Worm (Caenorhabditis elegans): ENCODE results near the gene C35A11.2.

The C35A11.2 gene

ce11 chrV:5385914-5386493 lies at the start of gene C35A11.2:
Gene C35A11.2 (plus strand): TSS chrV:5386299.
- TF ChIP-seq klf-2 (GFP tag; conservative IDR thresholded peaks at IDR 0.05) (no peak), ztf-23 (GFP tag; IDR thresholded peaks at IDR 0.05) (no peak), ztf-29 (GFP tag; IDR thresholded peaks at IDR 0.05) (no peak), cog-1 (tag; optimal IDR thresholded peaks at IDR 0.05) (no peak), flt-1 (GFP tag; IDR thresholded peaks at IDR 0.05) (no peak), ref-1 (GFP tag; conservative IDR thresholded peaks at IDR 0.05) (no peak), med-1 (GFP tag; optimal IDR thresholded peaks at IDR 0.05; ENCODE audit: insufficient read depth) (no peak), tab-1 (GFP tag; IDR thresholded peaks at IDR 0.05) (no peak), T22C8.4 (GFP tag; IDR thresholded peaks at IDR 0.05) (no peak)

DNA sequence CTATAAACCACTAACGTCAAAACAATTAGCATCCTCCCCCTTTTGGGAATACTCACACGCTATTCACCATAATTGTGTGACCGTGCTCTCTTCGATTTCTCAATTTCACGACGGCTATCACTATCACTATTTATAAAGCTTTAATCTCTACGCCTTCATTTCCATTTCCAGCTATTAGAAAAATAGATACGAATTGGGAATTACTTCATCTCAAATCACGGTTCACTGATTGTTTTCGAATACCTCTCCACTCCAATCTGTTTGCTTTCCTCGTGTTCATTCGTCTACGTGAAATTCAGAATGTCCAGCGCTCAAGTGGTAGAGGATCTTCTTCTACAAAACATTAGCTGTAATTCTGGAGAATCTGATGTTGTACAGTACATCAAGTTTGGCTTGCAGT lies 49.2 kb upstream of the C35A11.2 start, which contains the start of gene srg-29:
Gene srg-29, plus strand, starts transcription at position 301 of the 400 bp plus-strand sequence.
- no peak for TF ChIP-seq med-1 (GFP tag; optimal IDR thresholded peaks at IDR 0.05; ENCODE audit: insufficient read depth)

DNA sequence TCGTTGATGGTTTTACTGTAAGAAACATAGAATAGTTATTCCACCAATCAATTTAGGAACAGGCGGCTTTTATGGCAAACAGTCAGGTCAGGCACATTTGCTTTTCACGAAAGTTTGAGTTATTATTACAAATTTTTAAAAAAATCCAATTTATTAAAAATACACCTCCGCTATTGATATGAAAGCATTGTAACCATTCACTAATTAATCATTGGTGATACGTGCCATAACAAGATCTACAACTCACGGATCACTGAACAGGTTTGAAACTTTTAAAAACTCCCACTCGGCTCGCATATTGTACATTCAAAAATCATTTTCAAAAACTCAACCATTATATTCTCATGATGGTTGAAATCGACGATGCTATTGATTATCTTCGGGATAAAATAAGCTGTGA lies 46.6 kb upstream of the C35A11.2 start, which contains the start of gene srg-27:
Gene srg-27, plus strand, starts transcription at position 301 of the 400 bp plus-strand sequence.
- TF ChIP-seq klf-2 (GFP tag; conservative IDR thresholded peaks at IDR 0.05) (no peak), ref-1 (GFP tag; conservative IDR thresholded peaks at IDR 0.05) (no peak), ztf-29 (GFP tag; IDR thresholded peaks at IDR 0.05) (no peak), flt-1 (GFP tag; IDR thresholded peaks at IDR 0.05) (no peak), tab-1 (GFP tag; IDR thresholded peaks at IDR 0.05) (no peak), T22C8.4 (GFP tag; IDR thresholded peaks at IDR 0.05) (no peak), cog-1 (tag; optimal IDR thresholded peaks at IDR 0.05) (no peak), med-1 (GFP tag; optimal IDR thresholded peaks at IDR 0.05; ENCODE audit: insufficient read depth) (no peak), ztf-23 (GFP tag; IDR thresholded peaks at IDR 0.05) (no peak)

DNA sequence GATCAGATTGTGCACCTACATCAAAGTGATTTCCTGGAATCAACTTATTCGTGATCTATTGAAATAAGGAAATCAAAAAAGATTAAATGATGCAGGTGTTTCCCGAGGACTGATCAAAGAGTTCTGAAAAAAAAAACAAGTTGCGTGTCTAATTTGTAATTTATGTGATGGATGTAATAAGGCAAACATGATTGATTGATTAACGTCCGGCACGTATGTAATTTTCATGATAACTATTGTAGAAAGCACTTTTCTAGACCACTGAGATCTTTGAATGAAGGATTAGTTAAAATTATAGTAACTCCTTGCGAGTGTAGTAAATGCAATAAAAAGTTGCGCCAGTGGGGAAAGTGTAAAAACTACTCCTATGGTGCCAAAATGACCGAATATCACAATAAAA lies 40.7 kb upstream of the C35A11.2 start, which contains the start of gene srg-25:
Gene srg-25, minus strand, starts transcription at position 101 of the 400 bp plus-strand sequence.
- no peak for TF ChIP-seq ztf-23 (GFP tag; IDR thresholded peaks at IDR 0.05)
- TF ChIP-seq cog-1 (tag; optimal IDR thresholded peaks at IDR 0.05): no peak
- TF ChIP-seq med-1 (GFP tag; optimal IDR thresholded peaks at IDR 0.05; ENCODE audit: insufficient read depth): no peak
- TF ChIP-seq klf-2 (GFP tag; conservative IDR thresholded peaks at IDR 0.05): no peak
- no peak for TF ChIP-seq ztf-29 (GFP tag; IDR thresholded peaks at IDR 0.05)
- no peak for TF ChIP-seq tab-1 (GFP tag; IDR thresholded peaks at IDR 0.05)
- no peak for TF ChIP-seq ref-1 (GFP tag; conservative IDR thresholded peaks at IDR 0.05)
- no peak for TF ChIP-seq T22C8.4 (GFP tag; IDR thresholded peaks at IDR 0.05)
- TF ChIP-seq flt-1 (GFP tag; IDR thresholded peaks at IDR 0.05): no peak

DNA sequence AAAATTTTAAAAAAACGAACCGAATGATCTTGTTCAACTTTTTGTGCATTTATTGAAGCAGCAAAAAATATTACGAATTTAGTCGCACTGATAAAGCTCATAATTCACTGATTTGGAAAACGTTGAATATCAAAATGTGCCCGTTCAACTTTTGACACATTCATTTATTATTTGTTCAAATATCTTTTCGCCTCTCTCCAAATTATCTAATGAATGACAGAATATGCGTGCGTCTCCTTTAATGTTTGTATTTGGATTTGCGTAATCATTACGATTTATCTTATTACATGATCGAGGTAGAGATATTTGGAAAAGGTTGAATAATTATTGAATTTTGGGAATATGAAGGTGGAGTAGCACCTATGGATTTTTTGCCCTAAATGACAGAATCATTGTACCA lies 36.6 kb upstream of the C35A11.2 start, which contains the start of gene T09D3.3:
Gene T09D3.3, minus strand, starts transcription at position 101 of the 400 bp plus-strand sequence.
- TF ChIP-seq ztf-23 (GFP tag; IDR thresholded peaks at IDR 0.05) (no peak), T22C8.4 (GFP tag; IDR thresholded peaks at IDR 0.05) (no peak), klf-2 (GFP tag; conservative IDR thresholded peaks at IDR 0.05) (no peak)

DNA sequence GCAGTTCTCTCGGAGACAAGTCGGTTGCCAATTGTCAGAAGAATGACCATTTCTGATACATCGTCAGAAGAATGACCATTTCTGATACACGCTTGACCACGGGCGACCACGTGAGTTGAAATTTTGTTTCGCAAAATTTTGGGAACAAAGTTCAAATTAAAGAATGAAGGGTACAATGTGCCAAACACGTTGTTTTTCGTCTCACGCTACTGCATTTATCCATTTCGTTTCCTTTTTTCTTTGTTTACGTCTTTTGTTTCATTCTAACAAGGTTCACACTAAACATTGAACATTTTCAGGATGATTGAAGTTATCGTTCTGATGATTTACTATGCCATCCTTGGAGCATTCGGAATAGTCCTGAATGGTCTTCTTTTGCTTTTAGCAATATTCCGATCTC lies 34.6 kb upstream of the C35A11.2 start, which contains the start of gene srd-9:
Gene srd-9, plus strand, starts transcription at position 301 of the 400 bp plus-strand sequence.
- TF ChIP-seq ztf-23 (GFP tag; IDR thresholded peaks at IDR 0.05): no peak
- TF ChIP-seq cog-1 (tag; optimal IDR thresholded peaks at IDR 0.05): no peak
- no peak for TF ChIP-seq med-1 (GFP tag; optimal IDR thresholded peaks at IDR 0.05; ENCODE audit: insufficient read depth)
- TF ChIP-seq ztf-29 (GFP tag; IDR thresholded peaks at IDR 0.05): no peak
- TF ChIP-seq ref-1 (GFP tag; conservative IDR thresholded peaks at IDR 0.05): no peak
- no peak for TF ChIP-seq T22C8.4 (GFP tag; IDR thresholded peaks at IDR 0.05)
- no peak for TF ChIP-seq flt-1 (GFP tag; IDR thresholded peaks at IDR 0.05)
- no peak for TF ChIP-seq tab-1 (GFP tag; IDR thresholded peaks at IDR 0.05)
- no peak for TF ChIP-seq klf-2 (GFP tag; conservative IDR thresholded peaks at IDR 0.05)

ce11 chrV:5358772-5359171 lies 27.3 kb upstream of the C35A11.2 start, which contains the start of gene nhr-216:
Gene nhr-216 (minus strand): TSS chrV:5358872.
- no peak for TF ChIP-seq ref-1 (GFP tag; conservative IDR thresholded peaks at IDR 0.05)
- no peak for TF ChIP-seq klf-2 (GFP tag; conservative IDR thresholded peaks at IDR 0.05)
- TF ChIP-seq med-1 (GFP tag; optimal IDR thresholded peaks at IDR 0.05; ENCODE audit: insufficient read depth): no peak
- TF ChIP-seq cog-1 (tag; optimal IDR thresholded peaks at IDR 0.05): no peak

DNA sequence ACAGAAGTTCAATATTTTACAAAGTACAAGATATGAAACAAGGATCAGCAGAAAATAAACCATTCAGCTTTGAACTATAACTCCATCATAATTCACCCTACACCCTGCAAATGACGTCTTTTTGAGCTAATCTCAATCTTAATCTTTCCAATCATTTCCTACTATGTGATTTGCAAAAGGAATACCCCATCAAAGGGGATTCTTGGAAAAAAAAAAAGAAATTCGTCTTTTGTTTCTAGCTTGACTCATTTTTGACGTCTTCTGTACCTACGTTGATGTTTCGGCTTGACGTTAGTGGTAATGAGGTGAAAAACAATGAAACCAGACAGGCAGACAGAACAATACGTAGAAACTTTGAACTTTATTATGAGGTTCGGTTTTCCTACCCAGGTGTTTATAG lies 23.9 kb upstream of the C35A11.2 start:
- no peak for TF ChIP-seq ref-1 (GFP tag; conservative IDR thresholded peaks at IDR 0.05)
- no peak for TF ChIP-seq T22C8.4 (GFP tag; IDR thresholded peaks at IDR 0.05)
- TF ChIP-seq flt-1 (GFP tag; IDR thresholded peaks at IDR 0.05): no peak
- TF ChIP-seq cog-1 (tag; optimal IDR thresholded peaks at IDR 0.05): no peak
- TF ChIP-seq med-1 (GFP tag; optimal IDR thresholded peaks at IDR 0.05; ENCODE audit: insufficient read depth): no peak
- TF ChIP-seq tab-1 (GFP tag; IDR thresholded peaks at IDR 0.05): no peak
- TF ChIP-seq ztf-23 (GFP tag; IDR thresholded peaks at IDR 0.05): no peak
- no peak for TF ChIP-seq klf-2 (GFP tag; conservative IDR thresholded peaks at IDR 0.05)
- TF ChIP-seq ztf-29 (GFP tag; IDR thresholded peaks at IDR 0.05): no peak

DNA sequence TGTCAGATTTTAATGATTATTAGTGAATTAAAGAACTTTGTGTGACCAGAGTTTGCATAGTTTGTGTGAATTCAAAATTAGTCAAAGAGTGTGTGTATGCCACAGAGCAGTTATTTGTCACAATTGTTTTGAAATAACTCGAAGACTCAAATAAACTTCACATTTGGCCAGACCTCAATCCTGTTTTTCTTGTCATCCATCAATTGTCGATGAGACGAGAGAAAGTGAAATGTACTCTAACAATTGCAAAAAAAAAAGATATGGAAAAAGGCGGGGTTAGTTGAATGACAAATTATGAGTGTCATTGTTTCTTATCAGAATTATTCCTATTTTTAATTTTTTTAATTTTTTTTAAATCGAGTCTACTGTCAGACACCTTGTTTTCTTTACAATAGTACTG lies 21.2 kb upstream of the C35A11.2 start, which contains the start of gene T09D3.8:
Gene T09D3.8, plus strand, starts transcription at position 301 of the 400 bp plus-strand sequence.
- TF ChIP-seq flt-1 (GFP tag; IDR thresholded peaks at IDR 0.05): no peak
- no peak for TF ChIP-seq ztf-29 (GFP tag; IDR thresholded peaks at IDR 0.05)
- no peak for TF ChIP-seq T22C8.4 (GFP tag; IDR thresholded peaks at IDR 0.05)
- TF ChIP-seq ztf-23 (GFP tag; IDR thresholded peaks at IDR 0.05): no peak
- TF ChIP-seq tab-1 (GFP tag; IDR thresholded peaks at IDR 0.05): no peak

- no peak for TF ChIP-seq ref-1 (GFP tag; conservative IDR thresholded peaks at IDR 0.05)
- TF ChIP-seq ztf-29 (GFP tag; IDR thresholded peaks at IDR 0.05): no peak
- no peak for TF ChIP-seq ztf-23 (GFP tag; IDR thresholded peaks at IDR 0.05)
- no peak for TF ChIP-seq cog-1 (tag; optimal IDR thresholded peaks at IDR 0.05)
Observed at ce11 chrV:5368792-5369191, 17.3 kb upstream of the C35A11.2 start, which contains the start of gene T09D3.9. Gene T09D3.9 (minus strand): TSS chrV:5368892.

All from whole organism, midembryonic.